Worm (Caenorhabditis elegans) whole organism, midembryonic: ENCODE measurements around the gene F57G12.2.

Experiments used
- T22C8.4 ChIP-seq: fragments of 200-800 bp; sonication (Bioruptor generic); IDR thresholded peaks from 2 replicates; pipeline ENCODE4 v1.3.6; 2022; ENCODE audit warnings: missing genetic modification characterization, missing compliant biosample characterization
- flt-1 ChIP-seq: fragments of 200-800 bp; sonication (Bioruptor generic); IDR thresholded peaks from 2 replicates; pipeline ENCODE4 v1.3.6; 2022; ENCODE audit warnings: missing genetic modification characterization, missing compliant biosample characterization
- ref-1 ChIP-seq: fragments of 200-800 bp; sonication (Bioruptor generic); conservative IDR thresholded peaks from 2 replicates; pipeline ENCODE4 v1.3.6; 2022; ENCODE audit warnings: missing genetic modification reagents, missing genetic modification characterization, missing compliant biosample characterization
- tab-1 ChIP-seq: fragments of 200-800 bp; sonication (Bioruptor generic); IDR thresholded peaks from 2 replicates; pipeline ENCODE4 v1.3.6; 2022; ENCODE audit warnings: missing genetic modification characterization, missing compliant biosample characterization
- ztf-29 ChIP-seq: fragments of 200-800 bp; sonication (Bioruptor generic); IDR thresholded peaks from 2 replicates; pipeline ENCODE4 v1.3.6; 2022; ENCODE audit warnings: missing genetic modification reagents, missing genetic modification characterization, missing compliant biosample characterization

- TF ChIP-seq ztf-29 (GFP tag; lab: Robert Waterston, UW), result no peak
- TF ChIP-seq flt-1 (GFP tag; lab: Robert Waterston, UW), result no peak
- no peak for TF ChIP-seq T22C8.4 (GFP tag; lab: Robert Waterston, UW)
- TF ChIP-seq tab-1, result no peak
- TF ChIP-seq ref-1, result no peak
These were observed 16.2 kb downstream of the F57G12.2 start, which contains the start of gene M153.5 for ce11 chrX:12143693-12144092.
